Fruit fly (Drosophila melanogaster) whole organism, adult: Measurements from ENCODE around the gene lute.
A peak's percentile ranks its signal among the peaks of the same experiment; 100 is the strongest.

Source experiments
- CG11617 ChIP-seq: fragments of 200-800 bp; sonication (Bioruptor generic); optimal IDR thresholded peaks from 2 replicates; lab custom pipeline; 2017; ENCODE audit warnings: mild to moderate bottlenecking, missing biosample characterization, missing genetic modification reagents, missing genetic modification characterization
- CG12768 ChIP-seq: fragments of 200-800 bp; sonication (Bioruptor generic); optimal IDR thresholded peaks from 2 replicates; lab custom pipeline; 2017; ENCODE audit warnings: missing biosample characterization, missing genetic modification characterization, mild to moderate bottlenecking, moderate library complexity, missing genetic modification reagents
- CG14711 ChIP-seq: fragments of 200-800 bp; sonication (Bioruptor generic); optimal IDR thresholded peaks from 2 replicates; lab custom pipeline; 2018; ENCODE audit warnings: missing biosample characterization, mild to moderate bottlenecking, missing genetic modification characterization, moderate library complexity
- CG1620 ChIP-seq: fragments of 200-800 bp; sonication (Bioruptor generic); optimal IDR thresholded peaks from 2 replicates; lab custom pipeline; 2016; ENCODE audit warnings: missing biosample characterization, missing genetic modification characterization
- CG33017 ChIP-seq: fragments of 200-800 bp; sonication (Bioruptor generic); optimal IDR thresholded peaks from 2 replicates; lab custom pipeline; 2018; ENCODE audit warnings: missing biosample characterization, mild to moderate bottlenecking, missing genetic modification characterization, moderate library complexity
- CG5204 ChIP-seq: fragments of 200-800 bp; sonication (Bioruptor generic); optimal IDR thresholded peaks from 2 replicates; lab custom pipeline; 2016; ENCODE audit warnings: missing biosample characterization, missing genetic modification characterization
- CG7045 ChIP-seq: fragments of 200-800 bp; sonication (Bioruptor generic); optimal IDR thresholded peaks from 2 replicates; lab custom pipeline; 2017; ENCODE audit warnings: missing biosample characterization, mild to moderate bottlenecking, missing genetic modification characterization
- CG7101 ChIP-seq: fragments of 200-800 bp; sonication (Bioruptor generic); optimal IDR thresholded peaks from 2 replicates; lab custom pipeline; 2018; ENCODE audit warnings: missing biosample characterization, mild to moderate bottlenecking, missing genetic modification characterization, moderate library complexity
- Clk ChIP-seq: fragments of 200-800 bp; sonication (Bioruptor generic); optimal IDR thresholded peaks from 2 replicates; lab custom pipeline; 2017; ENCODE audit warnings: missing biosample characterization, missing genetic modification characterization
- Crg-1 ChIP-seq: fragments of 200-800 bp; sonication (Bioruptor generic); optimal IDR thresholded peaks from 2 replicates; lab custom pipeline; 2016; ENCODE audit warnings: missing biosample characterization, missing genetic modification characterization
- Hr96 ChIP-seq: fragments of 200-800 bp; sonication (Bioruptor generic); optimal IDR thresholded peaks from 2 replicates; lab custom pipeline; 2016; ENCODE audit warnings: missing biosample characterization, missing genetic modification characterization
- Mnt ChIP-seq: fragments of 200-800 bp; sonication (Bioruptor generic); optimal IDR thresholded peaks from 2 replicates; lab custom pipeline; 2016; ENCODE audit warnings: missing biosample characterization, mild to moderate bottlenecking, missing genetic modification characterization
- bab1 ChIP-seq: fragments of 200-800 bp; sonication (Bioruptor generic); optimal IDR thresholded peaks from 3 replicates; lab custom pipeline; 2019; ENCODE audit warnings: missing biosample characterization, mild to moderate bottlenecking, missing genetic modification characterization, moderate library complexity
- cic ChIP-seq: fragments of 200-800 bp; sonication (Bioruptor generic); optimal IDR thresholded peaks from 2 replicates; lab custom pipeline; 2017; ENCODE audit warnings: missing biosample characterization, mild to moderate bottlenecking, missing genetic modification characterization, moderate library complexity
- cnc ChIP-seq, 2 experiments: fragments of >200 bp; optimal IDR thresholded peaks; 2 replicates each; lab custom pipeline; 2017
- kay ChIP-seq: fragments of 200-800 bp; sonication (Bioruptor generic); peaks from one replicate; lab custom pipeline; 2016; ENCODE audit warnings: missing biosample characterization, missing genetic modification characterization, borderline replicate concordance
- ovo ChIP-seq: fragments of 200-800 bp; sonication (Bioruptor generic); optimal IDR thresholded peaks from 2 replicates; lab custom pipeline; 2016; ENCODE audit warnings: missing biosample characterization, missing genetic modification characterization
- pad ChIP-seq: fragments of 200-800 bp; sonication (Bioruptor generic); optimal IDR thresholded peaks from 3 replicates; lab custom pipeline; 2017; ENCODE audit warnings: missing biosample characterization, missing genetic modification characterization, mild to moderate bottlenecking, moderate library complexity, missing genetic modification reagents
- tj ChIP-seq: fragments of 200-800 bp; sonication (Bioruptor generic); optimal IDR thresholded peaks from 3 replicates; lab custom pipeline; 2017; ENCODE audit warnings: missing biosample characterization, mild to moderate bottlenecking, missing genetic modification characterization, moderate library complexity
- toe ChIP-seq: fragments of 200-800 bp; sonication (Bioruptor generic); optimal IDR thresholded peaks from 2 replicates; lab custom pipeline; 2016; ENCODE audit warnings: missing biosample characterization, missing genetic modification characterization

The lute gene

DNA sequence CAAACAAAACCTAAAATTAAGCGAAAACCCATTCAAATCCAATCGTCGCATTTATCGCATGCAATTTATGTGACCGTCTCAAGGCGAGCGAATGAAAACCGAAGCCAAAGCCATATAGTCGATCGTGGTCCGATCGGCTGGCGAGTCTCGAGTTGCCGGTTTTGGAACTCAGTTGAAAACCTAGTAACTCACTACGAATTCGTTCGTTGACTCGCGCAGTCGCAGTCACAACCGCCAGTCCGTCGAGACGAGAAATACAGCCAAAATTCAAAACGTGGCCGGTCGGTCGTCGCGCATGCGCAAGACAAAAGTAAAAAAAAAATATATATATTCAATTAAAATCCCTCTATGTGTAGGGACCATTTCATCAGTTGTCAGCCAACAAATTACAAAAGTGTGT lies at the start of gene lute:
Gene lute, plus strand, starts transcription at position 203 of the 400 bp plus-strand sequence.
- TF ChIP-seq Mnt (GFP tag; lab: Kevin White, UChicago), result no peak
- no peak for TF ChIP-seq bab1 (GFP tag; lab: Kevin White, UChicago)
- no peak for TF ChIP-seq ovo (GFP tag; lab: Kevin White, UChicago)
- TF ChIP-seq CG7101 (tag; lab: Kevin White, UChicago), result no peak
- TF ChIP-seq Hr96, result no peak
- no peak for TF ChIP-seq pad
- peak; percentile 56 for TF ChIP-seq kay (GFP tag; lab: Kevin White, UChicago)
- TF ChIP-seq CG11617 (GFP tag; lab: Kevin White, UChicago), result no peak
- TF ChIP-seq tj (GFP tag; lab: Kevin White, UChicago), result peak; percentile 44

DNA sequence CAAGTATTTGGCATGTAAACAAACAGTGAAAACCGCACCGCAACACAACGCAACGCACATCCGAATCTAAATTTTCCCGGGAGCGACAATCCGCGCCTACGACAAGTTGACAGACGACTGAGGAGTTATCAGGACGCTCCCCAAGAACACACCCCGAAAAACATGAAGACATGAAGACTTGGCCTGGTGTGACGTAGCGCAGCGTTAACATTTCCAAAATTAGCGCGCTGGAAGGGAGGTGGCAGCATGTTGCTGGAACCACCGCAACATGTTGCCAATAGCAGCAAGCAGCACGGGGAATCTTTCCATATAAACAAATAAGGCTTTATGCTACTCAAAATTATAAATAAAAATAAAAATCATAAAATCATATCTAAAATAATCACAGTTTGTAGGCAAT lies 33.5 kb upstream of the lute start:
- no peak for TF ChIP-seq Mnt (GFP tag; lab: Kevin White, UChicago)
- no peak for TF ChIP-seq CG5204
- no peak for TF ChIP-seq Crg-1

DNA sequence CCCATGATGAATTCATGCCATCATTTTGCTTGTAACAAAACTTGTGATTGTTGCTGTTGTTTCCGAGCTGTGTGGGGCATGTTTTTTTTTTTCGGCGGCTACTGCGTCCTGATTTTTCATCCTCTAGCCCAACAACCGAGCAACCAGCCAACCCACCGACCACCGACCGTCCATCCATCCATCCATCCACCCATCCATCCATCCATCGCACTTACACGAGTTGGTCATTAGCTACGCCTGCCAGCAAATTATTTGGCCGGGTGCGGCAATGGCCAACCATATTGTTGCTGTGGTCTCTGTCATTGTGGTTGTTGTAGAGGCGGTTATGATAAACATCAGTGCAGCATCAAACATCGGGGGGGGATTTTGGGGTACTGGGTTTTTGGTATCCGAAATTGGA lies 20.4 kb upstream of the lute start:
- TF ChIP-seq Clk (GFP tag; lab: Kevin White, UChicago), result no peak
- no peak for TF ChIP-seq CG11617 (GFP tag; lab: Kevin White, UChicago)

DNA sequence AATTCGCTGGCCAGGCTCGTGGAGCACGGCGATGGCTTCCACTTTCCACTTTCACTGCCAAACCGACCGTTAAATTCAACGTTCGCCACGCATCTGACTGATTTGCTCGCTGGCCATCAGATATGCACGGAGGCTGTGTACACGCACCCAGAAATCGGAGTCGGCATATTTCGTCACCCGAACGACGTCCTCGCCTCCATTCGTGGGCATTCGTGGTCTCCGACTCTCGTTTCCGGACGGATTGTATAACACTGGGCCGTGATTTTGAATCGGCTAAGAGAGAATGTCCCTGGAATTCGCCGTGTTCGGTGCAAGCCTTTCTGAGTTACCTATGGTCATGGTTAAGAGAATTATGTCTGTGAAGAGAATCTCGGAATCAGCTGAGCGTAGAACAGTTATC lies 13.7 kb upstream of the lute start, which contains the start of gene beat-IIa:
Gene beat-IIa, minus strand, starts transcription at position 97 of the 400 bp plus-strand sequence.
- TF ChIP-seq Mnt (GFP tag; lab: Kevin White, UChicago) (no peak), Hr96 (no peak), CG7045 (GFP tag; lab: Kevin White, UChicago) (no peak), Clk (GFP tag; lab: Kevin White, UChicago) (no peak), kay (GFP tag; lab: Kevin White, UChicago) (no peak), CG12768 (GFP tag; lab: Kevin White, UChicago) (no peak), CG7101 (tag; lab: Kevin White, UChicago) (no peak), cnc (optimal IDR thresholded peaks at IDR 0.05; lab: Kevin White, UChicago) (no peak), tj (GFP tag; lab: Kevin White, UChicago) (no peak), pad (no peak), CG11617 (GFP tag; lab: Kevin White, UChicago) (no peak)

DNA sequence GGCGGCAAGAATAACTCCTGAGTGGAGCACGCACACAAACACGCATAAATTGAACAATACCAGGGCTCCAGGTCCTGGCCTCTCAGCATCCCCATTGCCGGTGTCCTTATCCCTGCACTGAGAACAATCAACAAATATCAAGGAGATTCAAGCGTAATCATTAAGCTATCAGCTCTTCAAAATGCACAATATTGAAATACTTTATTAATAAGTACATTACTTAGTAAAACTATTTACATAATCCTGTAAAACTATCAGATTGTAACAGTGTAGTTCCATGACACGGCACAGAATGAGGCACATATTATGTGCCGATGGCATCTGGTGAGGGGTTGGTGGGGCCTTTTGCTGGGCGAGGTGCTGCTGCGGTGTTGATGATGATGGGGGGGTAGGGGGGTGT lies 8.7 kb upstream of the lute start:
- no peak for TF ChIP-seq bab1 (GFP tag; lab: Kevin White, UChicago)
- TF ChIP-seq Hr96, result no peak
- no peak for TF ChIP-seq Clk (GFP tag; lab: Kevin White, UChicago)
- no peak for TF ChIP-seq cic (GFP tag; lab: Kevin White, UChicago)
- no peak for TF ChIP-seq CG1620 (GFP tag; lab: Kevin White, UChicago)
- no peak for TF ChIP-seq tj (GFP tag; lab: Kevin White, UChicago)
- TF ChIP-seq CG33017 (tag; lab: Kevin White, UChicago), result no peak
- TF ChIP-seq kay (GFP tag; lab: Kevin White, UChicago), result no peak
- no peak for TF ChIP-seq CG12768 (GFP tag; lab: Kevin White, UChicago)
- TF ChIP-seq pad, result no peak
- no peak for TF ChIP-seq CG7101 (tag; lab: Kevin White, UChicago)
- no peak for TF ChIP-seq CG5204
- TF ChIP-seq CG11617 (GFP tag; lab: Kevin White, UChicago), result no peak
- TF ChIP-seq toe (GFP tag; lab: Kevin White, UChicago), result no peak
- TF ChIP-seq CG7045 (GFP tag; lab: Kevin White, UChicago), result no peak
- TF ChIP-seq Mnt (GFP tag; lab: Kevin White, UChicago), result no peak
- no peak for TF ChIP-seq cnc (optimal IDR thresholded peaks at IDR 0.05; lab: Kevin White, UChicago)
- no peak for TF ChIP-seq Crg-1
- TF ChIP-seq CG14711 (tag; lab: Kevin White, UChicago), result no peak

DNA sequence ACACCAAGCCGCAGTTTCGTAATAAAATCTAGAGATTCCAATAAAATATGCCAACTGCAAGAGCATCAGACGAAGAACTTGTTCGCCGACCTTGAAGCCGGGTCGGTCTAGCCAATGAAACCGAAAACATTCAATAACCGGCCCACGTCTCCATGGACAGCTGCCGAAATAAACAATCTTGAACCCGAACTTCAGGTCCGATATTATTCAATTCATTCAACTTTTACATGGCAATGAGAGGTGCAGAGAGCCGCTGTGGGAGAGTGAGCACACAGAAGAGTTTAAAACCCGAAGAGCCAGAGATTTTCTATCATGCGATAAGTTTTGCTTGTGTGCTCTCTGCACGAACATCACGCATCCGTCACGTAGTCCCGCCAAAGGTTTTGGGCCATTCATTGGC lies 2.2 kb upstream of the lute start:
- TF ChIP-seq cnc (optimal IDR thresholded peaks at IDR 0.05; lab: Kevin White, UChicago) (no peak), pad (no peak), CG14711 (tag; lab: Kevin White, UChicago) (no peak)

DNA sequence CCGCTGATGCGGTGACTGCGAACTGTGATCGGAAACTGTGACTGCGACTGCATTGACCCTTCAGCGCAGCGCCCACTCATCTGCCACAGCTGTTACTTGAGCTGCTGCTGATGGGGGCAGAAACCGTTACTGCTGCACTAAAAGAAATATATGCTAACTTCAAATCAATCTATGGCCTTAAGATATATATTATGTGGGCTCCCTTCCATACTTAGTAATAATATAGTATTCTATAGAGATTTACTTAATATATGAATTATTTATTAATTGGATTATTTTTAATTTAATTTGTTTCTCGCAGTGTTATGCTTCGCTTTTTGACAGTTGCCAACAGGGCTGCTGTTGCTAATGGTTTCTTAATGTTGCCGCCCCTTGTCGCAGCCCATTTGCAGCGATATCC lies 693 bp upstream of the lute start:
- TF ChIP-seq pad (no peak), Clk (GFP tag; lab: Kevin White, UChicago) (no peak), CG1620 (GFP tag; lab: Kevin White, UChicago) (no peak), toe (GFP tag; lab: Kevin White, UChicago) (no peak), CG7045 (GFP tag; lab: Kevin White, UChicago) (no peak)

DNA sequence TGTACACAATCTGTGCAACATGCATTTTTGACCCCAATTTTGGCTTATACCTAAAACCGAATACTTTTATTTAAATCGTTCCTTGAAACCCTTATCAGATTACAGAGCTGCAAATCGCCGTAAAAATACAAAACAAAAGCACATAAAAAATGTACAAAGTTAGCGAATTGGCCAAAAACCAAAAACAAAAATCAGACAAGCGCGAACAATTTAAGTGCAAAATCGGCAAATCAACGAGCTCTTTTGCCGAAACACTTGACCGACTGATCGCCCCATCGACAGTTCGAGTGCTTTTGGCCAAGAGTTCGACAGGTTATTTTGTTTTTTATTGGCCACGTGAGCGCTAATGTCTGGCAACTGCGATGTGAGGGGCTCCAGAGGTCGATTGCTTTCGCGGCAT lies 2.2 kb downstream of the lute start:
- TF ChIP-seq tj (GFP tag; lab: Kevin White, UChicago) (peak; percentile 92), cnc (optimal IDR thresholded peaks at IDR 0.05; lab: Kevin White, UChicago) (no peak)
